Worm (Caenorhabditis elegans) whole organism, early embryonic: Measurements from ENCODE around the gene glb-1.

Experiments used
- B0310.2 ChIP-seq: sonication (generic microtip); optimal IDR thresholded peaks from 2 replicates; lab custom pipeline; 2016; ENCODE audit warnings: mild to moderate bottlenecking, missing genetic modification characterization, missing compliant biosample characterization
- F13C5.2 ChIP-seq: sonication (generic microtip); optimal IDR thresholded peaks from 2 replicates; lab custom pipeline; 2017; ENCODE audit warnings: mild to moderate bottlenecking, missing genetic modification characterization, inconsistent platforms, missing compliant biosample characterization
- aly-1 ChIP-seq: sonication (generic microtip); optimal IDR thresholded peaks from 2 replicates; lab custom pipeline; 2016; ENCODE audit warnings: missing genetic modification characterization, missing compliant biosample characterization
- ama-1 ChIP-seq: fragments of 150-350 bp; optimal IDR thresholded peaks from 2 replicates; lab custom pipeline; 2014
- ceh-13 ChIP-seq: fragments of 200-800 bp; sonication (Bioruptor generic); optimal IDR thresholded peaks from 2 replicates; lab custom pipeline; 2018; ENCODE audit warnings: mild to moderate bottlenecking, missing genetic modification characterization, missing compliant biosample characterization
- ets-7 ChIP-seq: sonication (generic microtip); optimal IDR thresholded peaks from 2 replicates; lab custom pipeline; 2016; ENCODE audit warnings: missing genotype, missing genetic modification characterization, missing compliant biosample characterization
- hmbx-1 ChIP-seq: sonication (generic microtip); optimal IDR thresholded peaks from 2 replicates; lab custom pipeline; 2016; ENCODE audit warnings: mild to moderate bottlenecking, missing genetic modification characterization, missing compliant biosample characterization
- tra-4 ChIP-seq: sonication (generic microtip); optimal IDR thresholded peaks from 2 replicates; lab custom pipeline; 2017; ENCODE audit warnings: missing genetic modification characterization, missing compliant biosample characterization

DNA sequence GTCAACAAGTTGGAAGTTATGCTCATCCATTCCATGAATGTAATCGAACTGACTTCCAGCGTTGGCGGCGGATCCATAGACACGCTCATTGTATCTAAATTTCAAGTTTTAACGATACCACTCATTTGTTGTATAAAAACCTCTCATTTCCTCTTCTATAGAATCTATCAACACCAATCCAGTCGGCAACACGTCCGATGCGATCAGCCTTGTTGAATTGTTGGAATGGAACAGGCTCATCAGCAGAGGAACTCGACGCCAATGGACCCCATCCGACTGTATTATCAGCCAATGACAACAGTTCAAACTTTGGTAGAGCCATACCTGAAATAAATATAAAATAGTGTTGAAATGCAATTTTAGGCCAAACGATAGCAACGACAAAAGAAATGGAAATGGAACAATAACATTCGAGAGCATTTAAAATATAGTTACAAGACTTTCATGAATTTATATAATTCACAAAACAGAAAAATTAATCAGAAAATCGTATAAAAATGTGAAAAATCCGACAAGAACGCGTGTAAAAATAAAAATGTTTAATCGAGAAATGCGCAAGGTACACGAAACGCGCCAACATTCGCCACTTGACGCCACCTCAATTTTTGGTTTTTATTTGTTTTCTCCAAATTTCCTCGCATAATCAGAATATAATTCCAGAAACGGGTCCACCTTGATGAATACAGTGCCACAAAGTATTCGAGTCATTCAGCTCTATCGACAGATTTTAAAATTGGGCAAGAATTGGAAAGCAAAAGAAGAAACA is 48.3 kb upstream of the glb-1 start, which contains the start of the genes eif-3.D and R08D7.4:
- TF ChIP-seq F13C5.2 (tag; lab: Kevin White, UChicago) (peak; percentile 84), hmbx-1 (tag; lab: Kevin White, UChicago) (no peak), B0310.2 (no peak), ama-1 (lab: Kevin White, UChicago) (no peak), aly-1 (no peak), ets-7 (tag; lab: Kevin White, UChicago) (peak; percentile 13), ceh-13 (GFP tag; lab: Kevin White, UChicago) (no peak), tra-4 (no peak)
